Worm (Caenorhabditis elegans) whole organism, early embryonic: ENCODE results near the gene sphr-1.

Experiments
- B0310.2 ChIP-seq: sonication (generic microtip); optimal IDR thresholded peaks from 2 replicates; lab custom pipeline; 2016; ENCODE audit warnings: mild to moderate bottlenecking, missing genetic modification characterization, missing compliant biosample characterization
- aly-1 ChIP-seq: sonication (generic microtip); optimal IDR thresholded peaks from 2 replicates; lab custom pipeline; 2016; ENCODE audit warnings: missing genetic modification characterization, missing compliant biosample characterization
- ama-1 ChIP-seq: fragments of 150-350 bp; optimal IDR thresholded peaks from 2 replicates; lab custom pipeline; 2014
- ceh-36 ChIP-seq: sonication (generic microtip); optimal IDR thresholded peaks from 2 replicates; lab custom pipeline; 2016; ENCODE audit warnings: missing genetic modification characterization, inconsistent platforms, missing compliant biosample characterization
- ets-7 ChIP-seq: sonication (generic microtip); optimal IDR thresholded peaks from 2 replicates; lab custom pipeline; 2016; ENCODE audit warnings: missing genotype, missing genetic modification characterization, missing compliant biosample characterization
- flt-1 ChIP-seq: fragments of 200-800 bp; sonication (Bioruptor generic); IDR thresholded peaks from 2 replicates; pipeline ENCODE4 v1.3.6; 2022; ENCODE audit warnings: missing genetic modification characterization, missing compliant biosample characterization
- hmbx-1 ChIP-seq: sonication (generic microtip); optimal IDR thresholded peaks from 2 replicates; lab custom pipeline; 2016; ENCODE audit warnings: mild to moderate bottlenecking, missing genetic modification characterization, missing compliant biosample characterization
- hmg-4 ChIP-seq: fragments of 200-800 bp; sonication (Bioruptor generic); optimal IDR thresholded peaks from 2 replicates; lab custom pipeline; 2018; ENCODE audit warnings: mild to moderate bottlenecking, missing genetic modification characterization, missing compliant biosample characterization
- hnd-1 ChIP-seq: sonication (generic microtip); optimal IDR thresholded peaks from 2 replicates; lab custom pipeline; 2016; ENCODE audit warnings: missing genetic modification characterization, missing compliant biosample characterization
- pes-1 ChIP-seq: fragments of 200-800 bp; sonication (Bioruptor generic); IDR thresholded peaks from 2 replicates; pipeline ENCODE4 v1.3.6; 2022; ENCODE audit warnings: missing genetic modification reagents, missing genetic modification characterization, missing compliant biosample characterization
- scrt-1 ChIP-seq: fragments of 200-800 bp; sonication (Bioruptor generic); IDR thresholded peaks from 2 replicates; pipeline ENCODE4 v1.3.6; 2022; ENCODE audit warnings: missing genetic modification characterization, missing compliant biosample characterization
- sea-1 ChIP-seq: fragments of 200-800 bp; sonication (Bioruptor generic); conservative IDR thresholded peaks from 2 replicates; pipeline ENCODE4 v1.3.6; 2022; ENCODE audit warnings: missing genetic modification characterization, missing compliant biosample characterization
- tbx-11 ChIP-seq: fragments of 200-800 bp; sonication (Bioruptor generic); IDR thresholded peaks from 2 replicates; pipeline ENCODE4 v1.3.6; 2022; ENCODE audit warnings: missing genetic modification characterization, missing compliant biosample characterization

DNA sequence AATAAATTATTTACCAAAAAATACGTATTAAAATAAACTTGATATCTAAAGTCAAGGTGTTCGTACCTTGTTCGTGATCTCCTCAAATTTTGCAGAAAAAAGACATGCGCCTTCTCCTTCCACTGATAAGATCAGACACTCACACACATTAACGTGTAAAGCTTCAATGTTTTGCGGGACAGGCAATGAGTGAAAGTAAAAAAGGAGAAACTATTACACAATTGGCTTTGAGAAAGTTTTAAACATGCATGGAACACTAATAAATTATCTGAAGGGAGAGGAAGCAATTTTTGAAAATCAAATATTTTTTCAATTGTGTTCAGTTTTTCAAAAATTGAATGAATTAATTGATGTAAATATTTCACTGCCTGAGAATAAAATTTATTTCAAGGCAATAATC lies 33.6 kb downstream of the sphr-1 start:
- TF ChIP-seq flt-1 (GFP tag; lab: Robert Waterston, UW) (no peak), pes-1 (no peak), tbx-11 (no peak), ama-1 (lab: Kevin White, UChicago) (no peak), hmbx-1 (tag; lab: Kevin White, UChicago) (no peak), B0310.2 (tag; lab: Kevin White, UChicago) (no peak), sea-1 (GFP tag; lab: Robert Waterston, UW) (no peak), scrt-1 (GFP tag; lab: Robert Waterston, UW) (no peak), ets-7 (tag; lab: Kevin White, UChicago) (no peak), hnd-1 (tag; lab: Kevin White, UChicago) (no peak), ceh-36 (tag; lab: Kevin White, UChicago) (no peak), hmg-4 (no peak), aly-1 (tag; lab: Kevin White, UChicago) (no peak)
